Worm (Caenorhabditis elegans): Measurements from ENCODE around the gene cpg-8.

The cpg-8 gene

ce11 chrV:4667062-4667461, 25.2 kb downstream of the cpg-8 start:
- TF ChIP-seq F13H6.1 (tag; optimal IDR thresholded peaks at IDR 0.05), result no peak
- TF ChIP-seq nhr-23 (tag; optimal IDR thresholded peaks at IDR 0.05), result no peak
- no peak for TF ChIP-seq mab-5 (tag; optimal IDR thresholded peaks at IDR 0.05)
- no peak for TF ChIP-seq dmd-4 (tag; optimal IDR thresholded peaks at IDR 0.05)
- TF ChIP-seq ztf-11 (tag; optimal IDR thresholded peaks at IDR 0.05), result no peak
- no peak for TF ChIP-seq snpc-4 (tag; optimal IDR thresholded peaks at IDR 0.05)
- TF ChIP-seq lsy-2 (tag; optimal IDR thresholded peaks at IDR 0.05), result no peak

- TF ChIP-seq ztf-1 (GFP tag; conservative IDR thresholded peaks at IDR 0.05) (no peak), nhr-77 (tag; optimal IDR thresholded peaks at IDR 0.05) (no peak)
Measured at ce11 chrV:4665651-4666050, 26.6 kb downstream of the cpg-8 start, which contains the start of gene srx-73. srx-73 (minus strand) TSS chrV:4665751.

- TF ChIP-seq ztf-1 (GFP tag; conservative IDR thresholded peaks at IDR 0.05) (no peak), peb-1 (tag; optimal IDR thresholded peaks at IDR 0.05) (no peak), mbf-1 (tag; optimal IDR thresholded peaks at IDR 0.05) (no peak), unc-55 (GFP tag; optimal IDR thresholded peaks at IDR 0.05) (no peak), nhr-21 (tag; optimal IDR thresholded peaks at IDR 0.05) (no peak), snpc-4 (tag; optimal IDR thresholded peaks at IDR 0.05) (no peak), nhr-25 (tag; optimal IDR thresholded peaks at IDR 0.05) (no peak), blmp-1 (tag; optimal IDR thresholded peaks at IDR 0.05; ENCODE audit: insufficient read depth) (no peak), aly-2 (tag; optimal IDR thresholded peaks at IDR 0.05) (no peak), fos-1 (tag; optimal IDR thresholded peaks at IDR 0.05) (no peak), Y55F3AM.14 (GFP tag; optimal IDR thresholded peaks at IDR 0.05) (no peak), lsy-2 (tag; optimal IDR thresholded peaks at IDR 0.05) (no peak)
Measured at ce11 chrV:4662400-4662799, 29.8 kb downstream of the cpg-8 start, which contains the start of gene srx-74. srx-74 (minus strand) TSS chrV:4662500.

ce11 chrV:4655175-4655574, 37.1 kb downstream of the cpg-8 start, which contains the start of gene F41F3.9:
F41F3.9 (plus strand) TSS chrV:4655475.
- TF ChIP-seq aly-2 (tag; optimal IDR thresholded peaks at IDR 0.05) (no peak), skn-1 (tag; optimal IDR thresholded peaks at IDR 0.05) (no peak), ztf-11 (tag; optimal IDR thresholded peaks at IDR 0.05) (no peak), ZK546.5 (tag; optimal IDR thresholded peaks at IDR 0.05) (no peak), ztf-4 (tag; optimal IDR thresholded peaks at IDR 0.05) (no peak), egl-27 (tag; optimal IDR thresholded peaks at IDR 0.05) (no peak), alr-1 (tag; optimal IDR thresholded peaks at IDR 0.05) (no peak), lin-13 (GFP tag; optimal IDR thresholded peaks at IDR 0.05) (no peak), nhr-11 (tag; optimal IDR thresholded peaks at IDR 0.05) (no peak), zag-1 (tag; optimal IDR thresholded peaks at IDR 0.05) (no peak), nhr-129 (tag; optimal IDR thresholded peaks at IDR 0.05) (no peak), sma-9 (GFP tag; optimal IDR thresholded peaks at IDR 0.05) (no peak), sma-9 (tag; optimal IDR thresholded peaks at IDR 0.05) (no peak), unc-62 (GFP tag; optimal IDR thresholded peaks at IDR 0.05) (no peak), lin-11 (tag; optimal IDR thresholded peaks at IDR 0.05) (no peak), mbf-1 (tag; optimal IDR thresholded peaks at IDR 0.05) (no peak)

ce11 chrV:4653871-4654605, 38.2 kb downstream of the cpg-8 start, which contains the start of the genes col-139 and F41F3.1:
col-139 (minus strand) TSS chrV:4653971.
F41F3.1 (plus strand) TSS chrV:4654555.
- TF ChIP-seq crh-2 (tag; optimal IDR thresholded peaks at IDR 0.05) (no peak), mdl-1 (tag; optimal IDR thresholded peaks at IDR 0.05) (no peak), sem-4 (tag; optimal IDR thresholded peaks at IDR 0.05) (no peak), skn-1 (tag; optimal IDR thresholded peaks at IDR 0.05) (no peak), ztf-11 (tag; optimal IDR thresholded peaks at IDR 0.05) (no peak), nhr-23 (tag; optimal IDR thresholded peaks at IDR 0.05) (no peak), fos-1 (tag; optimal IDR thresholded peaks at IDR 0.05) (no peak), nhr-11 (tag; optimal IDR thresholded peaks at IDR 0.05) (no peak), snpc-4 (tag; optimal IDR thresholded peaks at IDR 0.05) (no peak), F13H6.1 (tag; optimal IDR thresholded peaks at IDR 0.05) (no peak), lsy-2 (tag; optimal IDR thresholded peaks at IDR 0.05) (no peak), nhr-21 (tag; optimal IDR thresholded peaks at IDR 0.05) (no peak), lin-11 (tag; optimal IDR thresholded peaks at IDR 0.05) (no peak), ztf-4 (tag; optimal IDR thresholded peaks at IDR 0.05) (no peak), sma-9 (GFP tag; optimal IDR thresholded peaks at IDR 0.05) (no peak), sma-9 (tag; optimal IDR thresholded peaks at IDR 0.05) (no peak), zag-1 (tag; optimal IDR thresholded peaks at IDR 0.05) (no peak), R02D3.7 (tag; optimal IDR thresholded peaks at IDR 0.05) (no peak), ztf-1 (GFP tag; conservative IDR thresholded peaks at IDR 0.05) (no peak)
